Fruit fly (Drosophila melanogaster) whole organism, prepupa: ENCODE measurements around the gene CG33095.

Experiments used
- Blimp-1 ChIP-seq: fragments of 200-800 bp; sonication (Bioruptor generic); optimal IDR thresholded peaks from 3 replicates; lab custom pipeline; 2017; ENCODE audit warnings: missing biosample characterization, missing genetic modification characterization, mild to moderate bottlenecking, moderate library complexity, missing genetic modification reagents
- CG15336 ChIP-seq: fragments of 200-800 bp; sonication (Bioruptor generic); IDR thresholded peaks from 2 replicates; pipeline ENCODE4 v1.3.6; 2022; ENCODE audit warnings: missing biosample characterization, missing genetic modification characterization
- CG6808 ChIP-seq: fragments of 200-800 bp; sonication (Bioruptor generic); optimal IDR thresholded peaks from 3 replicates; lab custom pipeline; 2017; ENCODE audit warnings: missing biosample characterization, missing genetic modification characterization, mild to moderate bottlenecking, moderate library complexity, missing genetic modification reagents
- CG6854 ChIP-seq: fragments of 200-800 bp; sonication (Bioruptor generic); optimal IDR thresholded peaks from 2 replicates; lab custom pipeline; 2017; ENCODE audit warnings: missing biosample characterization, mild to moderate bottlenecking, missing genetic modification characterization
- Hr38 ChIP-seq: sonication (Bioruptor generic); optimal IDR thresholded peaks from 2 replicates; lab custom pipeline; 2016; ENCODE audit warnings: missing biosample characterization, missing genetic modification characterization
- Lpt ChIP-seq: fragments of 200-800 bp; sonication (Bioruptor generic); optimal IDR thresholded peaks from 3 replicates; lab custom pipeline; 2016; ENCODE audit warnings: missing biosample characterization, missing genetic modification characterization
- OdsH ChIP-seq: fragments of 200-800 bp; sonication (Bioruptor generic); optimal IDR thresholded peaks from 3 replicates; lab custom pipeline; 2016; ENCODE audit warnings: missing biosample characterization, missing genetic modification characterization
- Sox102F ChIP-seq: fragments of 200-800 bp; sonication (Bioruptor generic); optimal IDR thresholded peaks from 2 replicates; lab custom pipeline; 2016; ENCODE audit warnings: missing biosample characterization, mild to moderate bottlenecking, missing genetic modification characterization
- dac ChIP-seq: fragments of 200-800 bp; sonication (Bioruptor generic); optimal IDR thresholded peaks from 2 replicates; lab custom pipeline; 2017; ENCODE audit warnings: missing biosample characterization, mild to moderate bottlenecking, missing genetic modification characterization
- eg ChIP-seq: fragments of 200-800 bp; sonication (Bioruptor generic); IDR thresholded peaks from 3 replicates; pipeline ENCODE4 v1.3.6; 2022; ENCODE audit warnings: missing biosample characterization, missing genetic modification characterization
- net ChIP-seq: fragments of 200-800 bp; sonication (Bioruptor generic); optimal IDR thresholded peaks from 3 replicates; lab custom pipeline; 2016; ENCODE audit warnings: missing biosample characterization, missing genetic modification characterization
- spab ChIP-seq: fragments of 200-800 bp; sonication (Bioruptor generic); optimal IDR thresholded peaks from 2 replicates; lab custom pipeline; 2017; ENCODE audit warnings: missing biosample characterization, mild to moderate bottlenecking, missing genetic modification characterization, missing genetic modification reagents
- vri ChIP-seq: fragments of 200-800 bp; sonication (Bioruptor generic); optimal IDR thresholded peaks from 3 replicates; lab custom pipeline; 2016; ENCODE audit warnings: missing biosample characterization, mild to moderate bottlenecking, missing genetic modification characterization

dm6 chr3R:25094639-25095038 lies 2.8 kb upstream of the CG33095 start, which contains the start of gene fd96Cb:
- TF ChIP-seq Blimp-1 (GFP tag; lab: Kevin White, UChicago) = no peak
- TF ChIP-seq eg = no peak
- TF ChIP-seq spab (GFP tag; lab: Kevin White, UChicago) = no peak
- TF ChIP-seq OdsH (GFP tag; lab: Kevin White, UChicago) = no peak
- TF ChIP-seq Hr38 = no peak
- TF ChIP-seq CG6808 (GFP tag; lab: Kevin White, UChicago) = no peak
- TF ChIP-seq Lpt (GFP tag; lab: Kevin White, UChicago) = no peak
- no peak for TF ChIP-seq vri (GFP tag; lab: Kevin White, UChicago)
- TF ChIP-seq CG15336 = no peak
- no peak for TF ChIP-seq dac
- no peak for TF ChIP-seq net (GFP tag; lab: Kevin White, UChicago)
- TF ChIP-seq CG6854 = no peak
- no peak for TF ChIP-seq Sox102F (GFP tag; lab: Kevin White, UChicago)
